Worm (Caenorhabditis elegans) whole organism, mixed stage, embryonic: ENCODE results near the gene lin-15B.

Experiments
- M03D4.4 ChIP-seq: sonication (generic microtip); optimal IDR thresholded peaks from 2 replicates; lab custom pipeline; 2017; ENCODE audit warnings: mild to moderate bottlenecking, missing genetic modification characterization, missing compliant biosample characterization
- bed-3 ChIP-seq: fragments of 200-800 bp; sonication (Bioruptor generic); optimal IDR thresholded peaks from 3 replicates; lab custom pipeline; 2018; ENCODE audit warnings: mild to moderate bottlenecking, missing genetic modification characterization, moderate library complexity, missing compliant biosample characterization
- blmp-1 ChIP-seq: fragments of 150-350 bp; optimal IDR thresholded peaks from 2 replicates; lab custom pipeline; 2014; ENCODE audit warnings: missing biosample characterization, missing genetic modification characterization
- ceh-39 ChIP-seq: fragments of 150-350 bp; optimal IDR thresholded peaks from 2 replicates; lab custom pipeline; 2014; ENCODE audit warnings: missing biosample characterization, missing genetic modification characterization
- ceh-43 ChIP-seq: fragments of 200-800 bp; sonication (Bioruptor generic); optimal IDR thresholded peaks from 2 replicates; lab custom pipeline; 2018; ENCODE audit warnings: mild to moderate bottlenecking, missing genetic modification characterization, moderate library complexity, missing compliant biosample characterization
- ceh-83 ChIP-seq: fragments of 200-800 bp; sonication (Bioruptor generic); optimal IDR thresholded peaks from 2 replicates; lab custom pipeline; 2018; ENCODE audit warnings: mild to moderate bottlenecking, missing genetic modification characterization, missing compliant biosample characterization
- ces-1 ChIP-seq: fragments of 150-350 bp; optimal IDR thresholded peaks from 2 replicates; lab custom pipeline; 2014; ENCODE audit warnings: missing biosample characterization, missing genetic modification reagents, missing genetic modification characterization
- cnd-1 ChIP-seq: fragments of 200-800 bp; sonication (Bioruptor generic); optimal IDR thresholded peaks from 2 replicates; lab custom pipeline; 2018; ENCODE audit warnings: mild to moderate bottlenecking, missing genetic modification characterization, missing compliant biosample characterization
- elt-1 ChIP-seq: sonication (generic microtip); optimal IDR thresholded peaks from 2 replicates; lab custom pipeline; 2017; ENCODE audit warnings: missing genetic modification characterization, mild to moderate bottlenecking, missing compliant biosample characterization, antibody characterized with exemption, moderate library complexity, borderline replicate concordance; ENCODE audit not compliant: insufficient read depth
- elt-3 ChIP-seq: fragments of 150-350 bp; optimal IDR thresholded peaks from 2 replicates; lab custom pipeline; 2014; ENCODE audit warnings: missing biosample characterization, missing genetic modification characterization
- flh-1 ChIP-seq: fragments of 200-800 bp; sonication (Bioruptor generic); optimal IDR thresholded peaks from 2 replicates; lab custom pipeline; 2018; ENCODE audit warnings: mild to moderate bottlenecking, missing genetic modification characterization, moderate library complexity, missing compliant biosample characterization
- ham-2 ChIP-seq: fragments of 200-800 bp; sonication (Bioruptor generic); optimal IDR thresholded peaks from 2 replicates; lab custom pipeline; 2018; ENCODE audit warnings: mild to moderate bottlenecking, missing genetic modification characterization, missing compliant biosample characterization
- hlh-1 ChIP-seq: fragments of 150-350 bp; optimal IDR thresholded peaks from 2 replicates; lab custom pipeline; 2014; ENCODE audit warnings: missing biosample characterization, missing genetic modification reagents, missing genetic modification characterization
- lin-13 ChIP-seq: fragments of 150-350 bp; optimal IDR thresholded peaks from 2 replicates; lab custom pipeline; 2014; ENCODE audit warnings: missing biosample characterization, missing genetic modification characterization
- lin-32 ChIP-seq: fragments of 200-800 bp; sonication (Bioruptor generic); optimal IDR thresholded peaks from 2 replicates; lab custom pipeline; 2018; ENCODE audit warnings: mild to moderate bottlenecking, missing genetic modification characterization, missing compliant biosample characterization
- lsy-2 ChIP-seq: fragments of 150-350 bp; optimal IDR thresholded peaks from 2 replicates; lab custom pipeline; 2014; ENCODE audit warnings: missing biosample characterization, missing genetic modification characterization
- mep-1 ChIP-seq: fragments of 150-350 bp; optimal IDR thresholded peaks from 2 replicates; lab custom pipeline; 2017; ENCODE audit warnings: missing biosample characterization, missing genetic modification reagents, missing genetic modification characterization, inconsistent platforms
- mls-2 ChIP-seq: sonication (generic microtip); optimal IDR thresholded peaks from 2 replicates; lab custom pipeline; 2016; ENCODE audit warnings: mild to moderate bottlenecking, missing genetic modification characterization, moderate library complexity, missing compliant biosample characterization
- nhr-12 ChIP-seq: fragments of 150-350 bp; optimal IDR thresholded peaks from 2 replicates; lab custom pipeline; 2014; ENCODE audit warnings: missing biosample characterization, missing genetic modification characterization
- nhr-2 ChIP-seq: fragments of 150-350 bp; optimal IDR thresholded peaks from 2 replicates; lab custom pipeline; 2014; ENCODE audit warnings: missing biosample characterization, missing genetic modification characterization
- nhr-237 ChIP-seq: fragments of 150-350 bp; optimal IDR thresholded peaks from 2 replicates; lab custom pipeline; 2014; ENCODE audit warnings: missing biosample characterization, missing genetic modification characterization
- snpc-4 ChIP-seq: fragments of 150-350 bp; optimal IDR thresholded peaks from 2 replicates; lab custom pipeline; 2014; ENCODE audit warnings: missing biosample characterization, missing genetic modification characterization
- tbx-8 ChIP-seq: fragments of 200-800 bp; sonication (Bioruptor generic); optimal IDR thresholded peaks from 2 replicates; lab custom pipeline; 2018; ENCODE audit warnings: mild to moderate bottlenecking, missing genetic modification characterization, moderate library complexity, missing compliant biosample characterization
- unc-120 ChIP-seq: sonication (generic microtip); optimal IDR thresholded peaks from 2 replicates; lab custom pipeline; 2017; ENCODE audit warnings: missing genetic modification characterization, missing compliant biosample characterization; ENCODE audit not compliant: poor library complexity, severe bottlenecking
- unc-39 ChIP-seq: fragments of 150-350 bp; optimal IDR thresholded peaks from 2 replicates; lab custom pipeline; 2014; ENCODE audit warnings: missing biosample characterization, missing genetic modification characterization
- unc-62 ChIP-seq: fragments of 150-350 bp; optimal IDR thresholded peaks from 2 replicates; lab custom pipeline; 2014; ENCODE audit warnings: missing biosample characterization, missing genetic modification reagents, missing genetic modification characterization
- ztf-11 ChIP-seq: fragments of 150-350 bp; optimal IDR thresholded peaks from 2 replicates; lab custom pipeline; 2014; ENCODE audit warnings: missing biosample characterization, missing genetic modification characterization

The lin-15B gene

DNA sequence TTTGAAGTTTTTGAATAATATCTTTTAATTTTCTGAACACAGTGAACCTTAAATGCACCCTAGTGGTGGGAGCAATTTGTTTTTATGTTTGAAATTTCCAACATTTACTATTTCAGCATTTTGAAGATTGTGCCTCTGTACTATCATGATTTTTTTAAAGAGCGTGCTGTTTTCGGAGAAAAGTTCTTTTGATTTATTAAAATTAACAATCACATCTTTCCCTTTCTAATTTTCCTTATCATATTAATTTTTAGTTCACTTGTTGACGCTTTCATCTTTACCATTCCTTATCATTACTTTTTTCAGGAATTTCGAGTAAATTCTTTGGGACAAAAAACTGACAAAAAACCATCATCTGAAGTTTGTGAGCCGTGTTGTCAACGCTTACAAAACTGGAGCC lies 18.0 kb upstream of the lin-15B start, which contains the start of gene nhr-48:
Gene nhr-48 (plus strand): TSS at position 301 of the 400 bp plus-strand sequence.
- TF ChIP-seq ztf-11 (tag; lab: Kevin White, UChicago) (no peak), ces-1 (GFP tag; lab: Kevin White, UChicago) (no peak)
- TF ChIP-seq, all 35 proteins: peak for 0

DNA sequence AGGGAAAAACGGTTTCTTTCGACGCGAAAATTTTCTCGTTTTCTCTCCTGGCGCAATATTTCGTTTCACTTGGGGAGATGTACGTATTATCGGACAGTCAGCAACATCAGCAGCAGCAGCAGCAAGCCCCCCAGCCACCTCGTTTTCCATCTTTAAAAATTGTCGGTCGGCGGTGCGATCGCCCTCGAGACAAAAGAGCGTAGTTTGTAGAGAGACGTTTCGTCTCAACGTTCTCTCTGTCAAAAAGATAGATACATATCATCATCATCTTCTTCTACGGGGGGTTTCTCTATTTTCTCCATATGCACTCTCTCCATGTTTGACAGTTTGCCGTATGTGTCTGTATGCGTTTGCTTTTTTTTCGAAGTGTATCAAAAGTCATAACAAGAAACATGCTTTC lies 16.3 kb upstream of the lin-15B start:
- TF ChIP-seq ham-2: peak; percentile 13
- no peak for TF ChIP-seq lsy-2 (tag; lab: Kevin White, UChicago)
- TF ChIP-seq, all 35 proteins: peak for 1

DNA sequence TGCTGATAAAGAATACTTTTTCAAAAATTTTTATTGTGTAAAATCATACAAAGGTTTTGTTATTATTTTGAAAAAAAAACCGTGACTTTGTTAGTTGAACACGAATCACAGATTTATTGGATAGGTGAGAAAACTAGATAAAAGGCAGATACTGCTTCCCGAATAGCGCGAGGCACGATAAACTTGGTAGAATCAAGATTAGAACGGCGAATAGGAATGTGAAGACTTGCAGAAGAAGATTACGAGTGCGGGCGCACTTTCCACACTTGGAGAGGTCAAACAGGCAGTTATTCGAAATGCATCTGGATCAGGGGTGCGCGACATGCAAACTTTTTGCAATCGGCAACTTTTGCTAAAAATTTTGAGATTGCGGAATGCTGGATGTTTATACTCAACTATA lies 12.7 kb upstream of the lin-15B start:
- TF ChIP-seq ham-2 (peak; percentile 42), elt-1 (tag; lab: Kevin White, UChicago) (peak; percentile 70), elt-3 (tag; lab: Kevin White, UChicago) (no peak), tbx-8 (GFP tag; lab: Kevin White, UChicago) (no peak)

ce11 chrX:15716971-15717370 lies 9.0 kb upstream of the lin-15B start:
- TF ChIP-seq hlh-1 (no peak), M03D4.4 (tag; lab: Kevin White, UChicago) (no peak), unc-120 (tag; lab: Kevin White, UChicago) (no peak), mep-1 (no peak), lsy-2 (tag; lab: Kevin White, UChicago) (no peak), nhr-12 (no peak), ceh-43 (GFP tag; lab: Kevin White, UChicago) (no peak), blmp-1 (tag; lab: Kevin White, UChicago) (no peak), nhr-2 (no peak), cnd-1 (tag; lab: Kevin White, UChicago) (no peak), bed-3 (no peak), nhr-237 (tag; lab: Kevin White, UChicago) (no peak), mls-2 (no peak), ceh-39 (no peak), ces-1 (GFP tag; lab: Kevin White, UChicago) (no peak), lin-32 (GFP tag; lab: Kevin White, UChicago) (no peak), lin-13 (tag; lab: Kevin White, UChicago) (no peak), flh-1 (GFP tag; lab: Kevin White, UChicago) (no peak)

DNA sequence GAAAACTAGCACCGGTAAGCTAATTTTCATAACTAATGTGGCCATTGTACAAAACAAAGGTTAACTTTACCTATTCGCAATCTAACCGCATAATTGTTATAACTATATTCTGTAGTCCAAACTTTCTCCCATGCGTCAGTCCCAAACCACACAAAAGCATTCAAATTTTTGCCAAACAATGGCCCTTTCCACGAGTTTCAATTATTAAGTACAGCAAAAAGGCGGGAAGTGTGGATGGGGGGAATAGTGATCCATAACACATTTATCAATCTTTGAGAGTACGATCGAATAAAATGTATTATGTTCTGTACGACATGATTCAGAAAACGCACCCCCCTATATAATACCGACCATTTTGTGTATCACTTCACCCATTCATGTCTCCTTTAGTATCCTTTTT lies 7.6 kb upstream of the lin-15B start, which contains the start of gene ZK662.6:
Gene ZK662.6 (plus strand): TSS at position 301 of the 400 bp plus-strand sequence.
- TF ChIP-seq ceh-83 (no peak), flh-1 (GFP tag; lab: Kevin White, UChicago) (no peak), ham-2 (no peak), lin-32 (GFP tag; lab: Kevin White, UChicago) (no peak), tbx-8 (GFP tag; lab: Kevin White, UChicago) (no peak)

ce11 chrX:15721346-15721745 lies 4.6 kb upstream of the lin-15B start, which contains the start of gene ZK662.5:
Gene ZK662.5 (plus strand): TSS chrX:15721646.
- TF ChIP-seq snpc-4 (tag; lab: Kevin White, UChicago): no peak
- TF ChIP-seq ham-2: no peak
- TF ChIP-seq unc-39 (tag; lab: Kevin White, UChicago): no peak
- no peak for TF ChIP-seq ceh-39
- TF ChIP-seq ztf-11 (tag; lab: Kevin White, UChicago): no peak
- TF ChIP-seq M03D4.4 (tag; lab: Kevin White, UChicago): no peak
- TF ChIP-seq bed-3: no peak
- no peak for TF ChIP-seq mep-1

ce11 chrX:15724994-15725393 lies 929 bp upstream of the lin-15B start:
- TF ChIP-seq unc-62 (no peak), mep-1 (peak; percentile 43), ceh-43 (GFP tag; lab: Kevin White, UChicago) (no peak), blmp-1 (tag; lab: Kevin White, UChicago) (no peak), hlh-1 (peak; percentile 2), snpc-4 (tag; lab: Kevin White, UChicago) (no peak), lin-13 (tag; lab: Kevin White, UChicago) (peak; percentile 55), nhr-2 (no peak)
- TF ChIP-seq, all 35 proteins: peak for 3
